Worm (Caenorhabditis elegans): ENCODE data around the gene rha-1.

DNA sequence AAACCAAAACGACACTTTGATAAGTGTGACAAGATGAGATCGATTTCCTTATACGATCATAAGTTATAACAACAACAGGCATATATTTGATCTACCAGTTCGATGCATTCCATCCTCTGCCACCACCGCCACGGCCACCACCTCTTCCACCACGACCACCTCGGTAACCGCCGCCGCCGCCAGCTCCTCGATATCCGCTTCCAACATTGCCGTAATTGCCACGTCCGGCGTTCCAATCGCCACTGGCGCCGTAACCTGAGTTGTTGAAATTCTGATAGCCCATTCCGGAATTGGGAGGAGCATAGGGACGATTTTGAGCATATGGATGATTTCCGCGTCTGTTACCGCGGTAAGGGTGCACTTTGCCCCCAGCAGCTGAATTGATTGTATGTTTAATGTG lies 4.9 kb downstream of the rha-1 start:
- TF ChIP-seq ztf-3 (GFP tag; optimal IDR thresholded peaks at IDR 0.05) (no peak), fkh-3 (tag; optimal IDR thresholded peaks at IDR 0.05) (no peak), lag-1 (GFP tag; IDR thresholded peaks at IDR 0.05) (no peak), hsf-1 (GFP tag; IDR thresholded peaks at IDR 0.05) (0 out of 2 replicates have a peak, but pooled peaks have one; percentile 35), lin-40 (tag; optimal IDR thresholded peaks at IDR 0.05) (no peak), ceh-91 (GFP tag; IDR thresholded peaks at IDR 0.05) (no peak), nhr-27 (tag; optimal IDR thresholded peaks at IDR 0.05) (no peak)
